Worm (Caenorhabditis elegans): ENCODE results near the gene T14G8.2.

The T14G8.2 gene

ce11 chrX:12852575-12852974 lies 5.2 kb upstream of the T14G8.2 start, which contains the start of gene chd-3:
TSS of gene chd-3 (minus strand) at chrX:12852601.
- TF ChIP-seq ceh-19 (GFP tag; optimal IDR thresholded peaks at IDR 0.05), result no peak
- TF ChIP-seq elt-2 (tag; optimal IDR thresholded peaks at IDR 0.05), result no peak
- no peak for TF ChIP-seq pag-3 (tag; optimal IDR thresholded peaks at IDR 0.05; ENCODE audit: borderline replicate concordance)
- TF ChIP-seq dve-1 (tag; optimal IDR thresholded peaks at IDR 0.05), result no peak
- TF ChIP-seq ttx-3 (tag; optimal IDR thresholded peaks at IDR 0.05), result no peak
- TF ChIP-seq npax-4 (tag; optimal IDR thresholded peaks at IDR 0.05), result no peak
- TF ChIP-seq dmd-4 (tag; optimal IDR thresholded peaks at IDR 0.05; ENCODE audit: borderline replicate concordance), result no peak
- no peak for TF ChIP-seq unc-55 (GFP tag; optimal IDR thresholded peaks at IDR 0.05)

- TF ChIP-seq sox-4 (tag; optimal IDR thresholded peaks at IDR 0.05) (no peak), tbx-2 (tag; optimal IDR thresholded peaks at IDR 0.05) (peak; percentile 25)
These were observed 4.7 kb upstream of the T14G8.2 start for ce11 chrX:12853079-12853478.

ce11 chrX:12854135-12854534 lies 3.7 kb upstream of the T14G8.2 start:
- TF ChIP-seq K02D7.2 (tag; optimal IDR thresholded peaks at IDR 0.05) (no peak), sox-2 (GFP tag; IDR thresholded peaks at IDR 0.05) (no peak), ceh-48 (tag; optimal IDR thresholded peaks at IDR 0.05) (peak; percentile 5)

ce11 chrX:12854680-12855079 lies 3.1 kb upstream of the T14G8.2 start:
- TF ChIP-seq Y22D7AL.16 (tag; optimal IDR thresholded peaks at IDR 0.05), result no peak
- TF ChIP-seq sox-2 (GFP tag; IDR thresholded peaks at IDR 0.05), result no peak
- TF ChIP-seq sdc-2 (tag; optimal IDR thresholded peaks at IDR 0.05), result no peak
- TF ChIP-seq unc-42 (tag; optimal IDR thresholded peaks at IDR 0.05), result no peak
- TF ChIP-seq K02D7.2 (tag; optimal IDR thresholded peaks at IDR 0.05), result no peak
- no peak for TF ChIP-seq unc-3 (GFP tag; conservative IDR thresholded peaks at IDR 0.05)
- no peak for TF ChIP-seq unc-3 (tag; optimal IDR thresholded peaks at IDR 0.05)
- no peak for TF ChIP-seq pros-1 (tag; optimal IDR thresholded peaks at IDR 0.05)
- no peak for TF ChIP-seq pax-1 (tag; optimal IDR thresholded peaks at IDR 0.05)
- TF ChIP-seq eyg-1 (tag; optimal IDR thresholded peaks at IDR 0.05), result no peak
- TF ChIP-seq unc-55 (GFP tag; optimal IDR thresholded peaks at IDR 0.05), result no peak
- no peak for TF ChIP-seq ahr-1 (tag; optimal IDR thresholded peaks at IDR 0.05)
- no peak for TF ChIP-seq T23F11.4 (GFP tag; optimal IDR thresholded peaks at IDR 0.05)
- TF ChIP-seq ttx-3 (tag; optimal IDR thresholded peaks at IDR 0.05), result no peak
- no peak for TF ChIP-seq hlh-6 (tag; optimal IDR thresholded peaks at IDR 0.05)
- no peak for TF ChIP-seq fkh-10 (GFP tag; optimal IDR thresholded peaks at IDR 0.05)

ce11 chrX:12860711-12861287 lies 3.0 kb downstream of the T14G8.2 start, which contains the start of gene T14G8.3:
TSS of gene T14G8.3 (plus strand) at chrX:12861237.
- peak; percentile 44 for TF ChIP-seq elt-2 (tag; optimal IDR thresholded peaks at IDR 0.05)
- no peak for TF ChIP-seq hlh-15 (tag; optimal IDR thresholded peaks at IDR 0.05)

ce11 chrX:12862509-12862908 lies 4.7 kb downstream of the T14G8.2 start, which contains the start of gene T14G8.6:
TSS of gene T14G8.6 (minus strand) at chrX:12862846.
- TF ChIP-seq ztf-16 (tag; optimal IDR thresholded peaks at IDR 0.05) (no peak), elt-2 (tag; optimal IDR thresholded peaks at IDR 0.05) (no peak), dmd-4 (tag; optimal IDR thresholded peaks at IDR 0.05; ENCODE audit: borderline replicate concordance) (no peak), sdc-2 (tag; optimal IDR thresholded peaks at IDR 0.05) (no peak), fax-1 (tag; optimal IDR thresholded peaks at IDR 0.05) (no peak), rnt-1 (tag; optimal IDR thresholded peaks at IDR 0.05) (no peak), nhr-232 (tag; optimal IDR thresholded peaks at IDR 0.05) (no peak), ceh-24 (tag; optimal IDR thresholded peaks at IDR 0.05) (no peak), che-1 (tag; optimal IDR thresholded peaks at IDR 0.05) (no peak), unc-86 (tag; optimal IDR thresholded peaks at IDR 0.05) (no peak), ets-4 (tag; optimal IDR thresholded peaks at IDR 0.05) (no peak), sox-4 (tag; optimal IDR thresholded peaks at IDR 0.05) (no peak), lin-11 (tag; optimal IDR thresholded peaks at IDR 0.05) (no peak), hlh-13 (GFP tag; optimal IDR thresholded peaks at IDR 0.05) (no peak)
